Worm (Caenorhabditis elegans) whole organism, L4 larva: Measurements from ENCODE around the gene F08F3.1.
"Not testable (repeated sequence)": the region's sequence is repeated elsewhere in the genome, so short reads cannot be mapped to it uniquely, and the experiment has no call there.

ENCODE experiments used
- F37D6.2 ChIP-seq: sonication (generic microtip); optimal IDR thresholded peaks from 2 replicates; lab custom pipeline; 2016; ENCODE audit warnings: mild to moderate bottlenecking, missing genetic modification characterization, missing compliant biosample characterization
- F44E2.7 ChIP-seq: fragments of 200-800 bp; sonication (Bioruptor generic); IDR thresholded peaks from 2 replicates; pipeline ENCODE4 v2.1.2; 2022; ENCODE audit warnings: missing genetic modification characterization, missing compliant biosample characterization
- T20F7.1 ChIP-seq: fragments of 200-800 bp; sonication (Bioruptor generic); optimal IDR thresholded peaks from 2 replicates; lab custom pipeline; 2018; ENCODE audit warnings: mild to moderate bottlenecking, missing genetic modification characterization, missing compliant biosample characterization
- Y5F2A.4 ChIP-seq: fragments of 200-800 bp; sonication (Bioruptor generic); optimal IDR thresholded peaks from 2 replicates; lab custom pipeline; 2018; ENCODE audit warnings: mild to moderate bottlenecking, missing genetic modification characterization, missing compliant biosample characterization
- aha-1 ChIP-seq: fragments of 150-350 bp; peaks from one replicate; lab custom pipeline; 2014; ENCODE audit warnings: missing biosample characterization, missing genetic modification characterization
- aly-2 ChIP-seq: sonication (generic microtip); optimal IDR thresholded peaks from 2 replicates; lab custom pipeline; 2018; ENCODE audit warnings: missing biosample characterization, missing genetic modification characterization
- ama-1 ChIP-seq: fragments of 150-350 bp; optimal IDR thresholded peaks from 2 replicates; lab custom pipeline; 2014; ENCODE audit warnings: inconsistent platforms, mixed read lengths
- ceh-32 ChIP-seq: sonication (generic microtip); optimal IDR thresholded peaks from 2 replicates; lab custom pipeline; 2016; ENCODE audit warnings: mild to moderate bottlenecking, missing genetic modification characterization, missing compliant biosample characterization; ENCODE audit not compliant: poor library complexity
- ceh-62 ChIP-seq: sonication (generic microtip); optimal IDR thresholded peaks from 2 replicates; lab custom pipeline; 2017; ENCODE audit warnings: missing biosample characterization, missing genetic modification characterization
- ceh-82 ChIP-seq: sonication (generic microtip); optimal IDR thresholded peaks from 2 replicates; lab custom pipeline; 2017; ENCODE audit warnings: missing biosample characterization, missing genetic modification characterization
- cey-2 ChIP-seq: sonication (generic microtip); optimal IDR thresholded peaks from 3 replicates; lab custom pipeline; 2017; ENCODE audit warnings: missing genetic modification characterization, mild to moderate bottlenecking, missing compliant biosample characterization, antibody characterized with exemption, borderline replicate concordance; ENCODE audit not compliant: insufficient read depth
- daf-16 ChIP-seq, 3 experiments: sonication (generic microtip); optimal IDR thresholded peaks; 2 replicates each; lab custom pipeline; 2016 to 2017; ENCODE audit warnings: missing genetic modification characterization in 3 of 3, missing genetic modification reagents in 3 of 3, mild to moderate bottlenecking in 2 of 3, missing compliant biosample characterization in 2 of 3, missing biosample characterization in 1 of 3, moderate library complexity in 1 of 3
- dmd-6 ChIP-seq: fragments of 200-800 bp; sonication (Bioruptor generic); IDR thresholded peaks from 2 replicates; pipeline ENCODE4 v1.3.6; 2022; ENCODE audit warnings: missing genetic modification reagents, missing genetic modification characterization, missing compliant biosample characterization
- dmd-9 ChIP-seq: fragments of 200-800 bp; sonication (Bioruptor generic); IDR thresholded peaks from 2 replicates; pipeline ENCODE4 v1.3.6; 2022; ENCODE audit warnings: missing genetic modification reagents, missing genetic modification characterization, missing compliant biosample characterization
- dpl-1 ChIP-seq: fragments of 150-350 bp; optimal IDR thresholded peaks from 2 replicates; lab custom pipeline; 2014; ENCODE audit warnings: missing biosample characterization, missing genetic modification reagents, missing genetic modification characterization
- dve-1 ChIP-seq: sonication (generic microtip); optimal IDR thresholded peaks from 2 replicates; lab custom pipeline; 2017; ENCODE audit warnings: antibody characterized with exemption, mild to moderate bottlenecking, missing genetic modification characterization, missing compliant biosample characterization; ENCODE audit not compliant: insufficient read depth
- fos-1 ChIP-seq: fragments of 150-350 bp; optimal IDR thresholded peaks from 2 replicates; lab custom pipeline; 2014; ENCODE audit warnings: missing biosample characterization, missing genetic modification characterization
- gei-8 ChIP-seq: fragments of 200-800 bp; sonication (Bioruptor generic); optimal IDR thresholded peaks from 2 replicates; lab custom pipeline; 2018; ENCODE audit warnings: mild to moderate bottlenecking, missing genetic modification characterization, missing compliant biosample characterization
- hlh-11 ChIP-seq: fragments of 200-800 bp; sonication (Bioruptor generic); optimal IDR thresholded peaks from 2 replicates; lab custom pipeline; 2018; ENCODE audit warnings: mild to moderate bottlenecking, missing genetic modification characterization, missing compliant biosample characterization
- lim-7 ChIP-seq: fragments of 200-800 bp; sonication (Bioruptor generic); IDR thresholded peaks from 2 replicates; pipeline ENCODE4 v1.3.6; 2022; ENCODE audit warnings: missing genetic modification characterization, missing compliant biosample characterization
- lin-29 ChIP-seq: fragments of 200-800 bp; sonication (Bioruptor generic); IDR thresholded peaks from 2 replicates; pipeline ENCODE4 v1.3.6; 2022; ENCODE audit warnings: missing genetic modification reagents, missing genetic modification characterization, missing compliant biosample characterization
- lin-38 ChIP-seq: fragments of 200-800 bp; sonication (Bioruptor generic); IDR thresholded peaks from 2 replicates; pipeline ENCODE4 v1.3.6; 2022; ENCODE audit warnings: missing genetic modification reagents, missing genetic modification characterization, missing compliant biosample characterization
- madf-9 ChIP-seq: fragments of 200-800 bp; sonication (Bioruptor generic); conservative IDR thresholded peaks from 2 replicates; pipeline ENCODE4 v1.3.6; 2022; ENCODE audit warnings: missing genetic modification reagents, missing genetic modification characterization, missing compliant biosample characterization
- mdl-1 ChIP-seq, 2 experiments: fragments of 150-350 bp in 1 of 2; sonication (generic microtip) in 1 of 2; optimal IDR thresholded peaks; 2 replicates each; lab custom pipeline; 2014 to 2017; ENCODE audit warnings: missing biosample characterization in 2 of 2, missing genetic modification characterization in 2 of 2
- mdt-29 ChIP-seq: fragments of 200-800 bp; sonication (Bioruptor generic); IDR thresholded peaks from 2 replicates; pipeline ENCODE4 v1.3.6; 2022; ENCODE audit warnings: missing genetic modification reagents, missing genetic modification characterization, missing compliant biosample characterization
- mxl-2 ChIP-seq: fragments of 200-800 bp; sonication (Bioruptor generic); conservative IDR thresholded peaks from 2 replicates; pipeline ENCODE4 v1.3.6; 2022; ENCODE audit warnings: missing genetic modification reagents, missing genetic modification characterization, missing compliant biosample characterization
- nhr-111 ChIP-seq: fragments of 200-800 bp; sonication (Bioruptor generic); optimal IDR thresholded peaks from 2 replicates; lab custom pipeline; 2018; ENCODE audit warnings: mild to moderate bottlenecking, missing genetic modification characterization, missing compliant biosample characterization
- nhr-48 ChIP-seq: sonication (generic microtip); optimal IDR thresholded peaks from 2 replicates; lab custom pipeline; 2016; ENCODE audit warnings: mild to moderate bottlenecking, missing genetic modification characterization, missing compliant biosample characterization
- nhr-76 ChIP-seq: fragments of 150-350 bp; optimal IDR thresholded peaks from 2 replicates; lab custom pipeline; 2014; ENCODE audit warnings: missing biosample characterization, missing genetic modification characterization
- saeg-2 ChIP-seq: fragments of 200-800 bp; sonication (Bioruptor generic); IDR thresholded peaks from 2 replicates; pipeline ENCODE4 v1.3.6; 2022; ENCODE audit warnings: missing genetic modification reagents, missing genetic modification characterization, missing compliant biosample characterization
- set-16 ChIP-seq: fragments of 200-800 bp; sonication (Bioruptor generic); IDR thresholded peaks from 2 replicates; pipeline ENCODE4 v1.3.6; 2022; ENCODE audit warnings: missing genetic modification reagents, missing genetic modification characterization, missing compliant biosample characterization
- skn-1 ChIP-seq: fragments of 150-350 bp; optimal IDR thresholded peaks from 2 replicates; lab custom pipeline; 2014; ENCODE audit warnings: missing biosample characterization, missing genetic modification characterization
- tra-1 ChIP-seq: fragments of 200-800 bp; sonication (Bioruptor generic); IDR thresholded peaks from 2 replicates; pipeline ENCODE4 v1.3.6; 2022; ENCODE audit warnings: missing genetic modification reagents, missing genetic modification characterization, missing compliant biosample characterization
- vab-7 ChIP-seq: fragments of 200-800 bp; sonication (Bioruptor generic); IDR thresholded peaks from 2 replicates; pipeline ENCODE4 v1.3.6; 2022; ENCODE audit warnings: missing genetic modification reagents, missing genetic modification characterization, missing compliant biosample characterization
- zip-2 ChIP-seq: fragments of 150-350 bp; optimal IDR thresholded peaks from 2 replicates; lab custom pipeline; 2014; ENCODE audit warnings: missing biosample characterization, missing genetic modification characterization

The F08F3.1 gene

DNA sequence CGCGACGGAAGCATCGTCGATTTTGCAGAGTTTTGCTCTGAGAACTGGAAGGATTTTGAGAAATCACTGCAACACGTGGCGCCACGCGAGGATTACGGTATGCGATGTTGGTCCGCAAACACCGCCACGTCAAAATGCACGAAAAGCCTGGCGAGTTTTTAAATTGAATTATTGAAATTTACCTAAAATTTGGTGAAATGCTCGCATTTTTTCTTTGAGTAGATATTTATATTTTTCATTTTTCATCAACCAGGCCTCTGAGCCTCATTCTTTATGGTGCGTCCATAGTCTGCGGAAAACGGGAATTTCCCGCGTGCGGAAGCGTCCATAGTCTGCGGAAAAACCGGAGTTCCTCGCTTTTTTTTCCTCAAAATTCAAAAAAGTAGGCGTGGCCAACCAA, 25.0 kb downstream of the F08F3.1 start, which contains the start of gene ZC317.7:
Gene ZC317.7 (minus strand): TSS at position 101 of the 400 bp plus-strand sequence.
- not testable (repeated sequence) for TF ChIP-seq vab-7 (GFP tag; lab: Robert Waterston, UW); mdt-29 (GFP tag; lab: Robert Waterston, UW); Y5F2A.4

DNA sequence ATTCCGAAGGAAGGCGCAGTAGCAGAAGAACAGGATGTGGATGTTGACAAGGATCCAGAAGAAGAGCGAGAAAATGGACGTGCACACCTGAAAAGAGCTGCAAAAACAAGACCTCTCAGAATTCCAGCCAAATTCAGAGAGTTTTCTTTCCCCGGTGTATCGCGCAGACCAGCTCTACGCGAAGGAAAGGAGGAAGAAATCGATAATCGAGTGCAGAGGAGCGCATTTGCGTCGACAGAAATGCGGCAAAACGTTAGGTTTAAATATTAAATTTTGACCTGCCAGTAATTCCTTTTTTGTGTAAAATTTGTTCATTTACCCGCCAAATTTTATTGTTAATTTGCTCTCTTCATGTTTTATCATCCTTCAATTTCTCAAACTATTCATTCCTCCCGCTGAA, 31.8 kb downstream of the F08F3.1 start:
- no peak for TF ChIP-seq dve-1 (tag; lab: Kevin White, UChicago)
- TF ChIP-seq dmd-6 (GFP tag; lab: Robert Waterston, UW) = no peak
- no peak for TF ChIP-seq ceh-32 (tag; lab: Kevin White, UChicago)
- TF ChIP-seq daf-16 (GFP tag; optimal IDR thresholded peaks at IDR 0.05; lab: Kevin White, UChicago) = no peak
- no peak for TF ChIP-seq daf-16 (tag; optimal IDR thresholded peaks at IDR 0.05; lab: Kevin White, UChicago)
- TF ChIP-seq saeg-2 (GFP tag; lab: Robert Waterston, UW) = no peak
- no peak for TF ChIP-seq lin-29 (GFP tag; lab: Robert Waterston, UW)
- no peak for TF ChIP-seq nhr-111 (GFP tag; lab: Kevin White, UChicago)
- no peak for TF ChIP-seq mxl-2
- TF ChIP-seq dmd-9 (GFP tag; lab: Robert Waterston, UW) = no peak
- no peak for TF ChIP-seq hlh-11 (tag; lab: Kevin White, UChicago)
- no peak for TF ChIP-seq ceh-82 (tag; lab: Kevin White, UChicago)
- TF ChIP-seq mdl-1 (tag; optimal IDR thresholded peaks at IDR 0.05; lab: Kevin White, UChicago) = no peak
- no peak for TF ChIP-seq lim-7 (GFP tag; lab: Robert Waterston, UW)
- TF ChIP-seq dpl-1 (GFP tag; lab: Kevin White, UChicago) = no peak
- TF ChIP-seq cey-2 = no peak
- TF ChIP-seq madf-9 (GFP tag; lab: Robert Waterston, UW) = no peak
- no peak for TF ChIP-seq T20F7.1 (GFP tag; lab: Kevin White, UChicago)
- TF ChIP-seq nhr-76 = no peak

DNA sequence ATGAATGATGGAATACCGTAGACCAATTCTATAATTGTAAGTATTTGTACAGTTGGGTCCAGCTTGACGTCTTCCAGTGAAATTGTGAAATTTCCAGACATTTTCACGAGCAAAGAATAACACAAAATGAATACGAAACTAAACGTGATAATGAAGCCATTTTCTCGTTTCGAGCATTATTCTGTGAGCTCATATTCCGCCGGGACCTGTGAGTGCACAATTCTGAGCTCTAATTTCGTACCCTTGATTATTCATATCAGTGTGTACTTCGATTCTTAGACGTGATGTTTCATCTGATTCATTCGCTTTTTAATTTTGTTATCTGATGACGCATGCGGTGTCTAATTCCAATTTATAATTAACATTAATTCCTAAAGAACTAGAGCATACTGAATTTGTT, 36.4 kb downstream of the F08F3.1 start, which contains the start of gene srg-66:
Gene srg-66 (minus strand): TSS at position 101 of the 400 bp plus-strand sequence.
- TF ChIP-seq ceh-82 (tag; lab: Kevin White, UChicago) (no peak), skn-1 (tag; lab: Kevin White, UChicago) (no peak), nhr-48 (no peak), lin-38 (GFP tag; lab: Robert Waterston, UW) (no peak), zip-2 (tag; lab: Kevin White, UChicago) (no peak), F37D6.2 (tag; lab: Kevin White, UChicago) (no peak), dve-1 (tag; lab: Kevin White, UChicago) (no peak), gei-8 (GFP tag; lab: Kevin White, UChicago) (no peak), dmd-6 (GFP tag; lab: Robert Waterston, UW) (no peak), F44E2.7 (GFP tag; lab: Robert Waterston, UW) (no peak), set-16 (GFP tag; lab: Robert Waterston, UW) (no peak), aly-2 (tag; lab: Kevin White, UChicago) (no peak), aha-1 (no peak), fos-1 (tag; lab: Kevin White, UChicago) (no peak), ama-1 (lab: Kevin White, UChicago) (no peak)

DNA sequence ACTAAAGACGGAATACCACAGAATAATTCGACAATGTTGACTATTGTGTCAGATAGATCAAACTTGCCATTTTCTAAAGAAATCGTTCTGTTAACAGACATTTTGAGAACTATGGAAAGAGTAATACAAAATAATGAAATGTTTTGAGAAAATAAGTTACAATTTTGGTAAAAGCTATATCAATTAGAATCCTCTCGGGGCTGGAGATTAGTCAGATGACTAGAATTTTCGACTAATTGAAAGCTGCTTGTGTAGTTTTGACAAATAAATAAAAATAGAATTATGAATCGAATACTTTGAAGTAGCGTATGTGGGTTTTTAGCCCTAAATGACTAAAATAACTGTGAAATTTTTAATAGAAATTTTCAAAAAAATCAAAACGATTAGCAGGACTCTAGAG, 38.9 kb downstream of the F08F3.1 start, which contains the start of gene srg-65:
Gene srg-65 (minus strand): TSS at position 101 of the 400 bp plus-strand sequence.
- no peak for TF ChIP-seq vab-7 (GFP tag; lab: Robert Waterston, UW)
- TF ChIP-seq, all 104 proteins: peak for 0

DNA sequence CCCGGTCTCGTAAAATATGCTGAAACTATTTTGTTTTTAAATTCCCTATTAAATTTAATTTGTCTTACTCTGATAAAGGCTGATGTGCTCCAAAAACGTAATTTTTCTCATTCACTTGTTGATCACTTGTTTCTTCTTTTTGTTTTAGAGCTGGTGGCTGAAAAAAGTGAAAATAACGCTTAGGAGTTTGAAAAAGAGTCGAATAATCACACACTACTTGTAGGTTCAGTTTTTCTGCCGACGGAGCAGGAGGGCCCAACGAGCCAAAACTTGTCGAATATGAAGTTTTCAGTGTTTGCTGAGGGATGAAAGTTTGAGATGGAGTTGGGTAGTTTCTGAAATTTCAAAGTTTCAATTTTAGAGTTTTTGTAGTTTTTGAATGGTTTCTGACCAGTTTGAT, 41.2 kb downstream of the F08F3.1 start:
- TF ChIP-seq ceh-62 (tag; lab: Kevin White, UChicago) (no peak), aha-1 (peak; percentile 92), tra-1 (GFP tag; lab: Robert Waterston, UW) (no peak)
